Worm (Caenorhabditis elegans): Measurements from ENCODE around the gene Y54F10BM.12.

Gene Y54F10BM.12

ce11 chrIII:2349956-2350355 is 20.5 kb upstream of the Y54F10BM.12 start:
- TF ChIP-seq lin-39 (tag; optimal IDR thresholded peaks at IDR 0.05) (no peak), unc-62 (GFP tag; optimal IDR thresholded peaks at IDR 0.05 in 1 of 2) (no peak), unc-62 (tag; optimal IDR thresholded peaks at IDR 0.05) (no peak), nhr-10 (tag; optimal IDR thresholded peaks at IDR 0.05) (no peak), hif-1 (tag; optimal IDR thresholded peaks at IDR 0.05) (no peak), nhr-25 (tag; optimal IDR thresholded peaks at IDR 0.05; ENCODE audit: borderline replicate concordance, insufficient read depth) (no peak), unc-39 (tag; optimal IDR thresholded peaks at IDR 0.05) (no peak), egl-43 (GFP tag; IDR thresholded peaks at IDR 0.05) (no peak), dmd-8 (GFP tag; IDR thresholded peaks at IDR 0.05) (no peak)

- no peak for TF ChIP-seq daf-19 (GFP tag; conservative IDR thresholded peaks at IDR 0.05)
These were observed 17.8 kb upstream of the Y54F10BM.12 start, which contains the start of gene gip-1 for ce11 chrIII:2347291-2347690. Gene gip-1, plus strand, starts transcription at chrIII:2347591.

- TF ChIP-seq unc-62 (GFP tag; optimal IDR thresholded peaks at IDR 0.05 in 1 of 2) (no peak), unc-62 (tag; optimal IDR thresholded peaks at IDR 0.05) (no peak), nhr-25 (tag; optimal IDR thresholded peaks at IDR 0.05; ENCODE audit: borderline replicate concordance, insufficient read depth) (no peak), hlh-11 (tag; optimal IDR thresholded peaks at IDR 0.05) (no peak), egl-43 (GFP tag; IDR thresholded peaks at IDR 0.05) (no peak), mxl-2 (GFP tag; conservative IDR thresholded peaks at IDR 0.05) (no peak), lsy-2 (tag; optimal IDR thresholded peaks at IDR 0.05) (no peak), D1046.2 (GFP tag; IDR thresholded peaks at IDR 0.05) (no peak), ctbp-1 (GFP tag; IDR thresholded peaks at IDR 0.05) (no peak), nhr-77 (tag; optimal IDR thresholded peaks at IDR 0.05) (no peak)
These were observed 13.8 kb upstream of the Y54F10BM.12 start, which contains the start of gene phf-5 for ce11 chrIII:2343273-2343672. Gene phf-5, plus strand, starts transcription at chrIII:2343573.

ce11 chrIII:2331033-2331625 is 1.6 kb upstream of the Y54F10BM.12 start, which contains the start of the genes Y54F10BM.13 and ppm-1.D:
Gene Y54F10BM.13, minus strand, starts transcription at chrIII:2331083.
Gene ppm-1.D, plus strand, starts transcription at chrIII:2331572.
- TF ChIP-seq mdl-1 (tag; optimal IDR thresholded peaks at IDR 0.05), result no peak
- no peak for TF ChIP-seq nhr-41 (GFP tag; IDR thresholded peaks at IDR 0.05)
- no peak for TF ChIP-seq unc-62 (GFP tag; optimal IDR thresholded peaks at IDR 0.05 in 1 of 2)
- no peak for TF ChIP-seq unc-62 (tag; optimal IDR thresholded peaks at IDR 0.05)
- no peak for TF ChIP-seq cey-2 (tag; optimal IDR thresholded peaks at IDR 0.05; ENCODE audit: borderline replicate concordance, insufficient read depth)
- no peak for TF ChIP-seq egl-27 (tag; optimal IDR thresholded peaks at IDR 0.05)
- peak; percentile 43; the same call in 1 of the 2 replicates for TF ChIP-seq Y48G9A.11 (GFP tag; IDR thresholded peaks at IDR 0.05)
- TF ChIP-seq mes-2 (tag; optimal IDR thresholded peaks at IDR 0.05; ENCODE audit: poor library complexity, severe bottlenecking), result no peak
- no peak for TF ChIP-seq nhr-77 (tag; optimal IDR thresholded peaks at IDR 0.05)
- TF ChIP-seq spr-3 (GFP tag; optimal IDR thresholded peaks at IDR 0.05), result no peak
- TF ChIP-seq T26A8.4 (GFP tag; IDR thresholded peaks at IDR 0.05), result no peak
- TF ChIP-seq nhr-25 (tag; optimal IDR thresholded peaks at IDR 0.05; ENCODE audit: borderline replicate concordance, insufficient read depth), result no peak
- no peak for TF ChIP-seq unc-130 (GFP tag; optimal IDR thresholded peaks at IDR 0.05)
- TF ChIP-seq dpl-1 (GFP tag; optimal IDR thresholded peaks at IDR 0.05), result peak; percentile 85
- no peak for TF ChIP-seq jun-1 (tag; optimal IDR thresholded peaks at IDR 0.05)
- no peak for TF ChIP-seq madf-9 (GFP tag; conservative IDR thresholded peaks at IDR 0.05)
- no peak for TF ChIP-seq ctbp-1 (GFP tag; IDR thresholded peaks at IDR 0.05)
- no peak for TF ChIP-seq D1046.2 (GFP tag; IDR thresholded peaks at IDR 0.05)
- TF ChIP-seq mxl-3 (GFP tag; optimal IDR thresholded peaks at IDR 0.05), result no peak
- no peak for TF ChIP-seq T20F7.1 (GFP tag; optimal IDR thresholded peaks at IDR 0.05)
- no peak for TF ChIP-seq ceh-28 (tag; optimal IDR thresholded peaks at IDR 0.05)
- TF ChIP-seq F26F4.8 (GFP tag; conservative IDR thresholded peaks at IDR 0.05), result no peak
- peak; percentile 92 for TF ChIP-seq lin-38 (GFP tag; IDR thresholded peaks at IDR 0.05)
- TF ChIP-seq nhr-48 (tag; optimal IDR thresholded peaks at IDR 0.05), result no peak
- no peak for TF ChIP-seq daf-12 (tag; optimal IDR thresholded peaks at IDR 0.05)
- TF ChIP-seq hmg-1.1 (GFP tag; IDR thresholded peaks at IDR 0.05), result 0 out of 2 replicates have a peak, but pooled peaks have one; percentile 42
- TF ChIP-seq ztf-11 (tag; optimal IDR thresholded peaks at IDR 0.05), result no peak
- TF ChIP-seq daf-19 (GFP tag; conservative IDR thresholded peaks at IDR 0.05), result no peak
- TF ChIP-seq F44E2.7 (GFP tag; IDR thresholded peaks at IDR 0.05), result no peak
- no peak for TF ChIP-seq aha-1 (tag)
- no peak for TF ChIP-seq hif-1 (tag; optimal IDR thresholded peaks at IDR 0.05)
- no peak for TF ChIP-seq vab-7 (GFP tag; IDR thresholded peaks at IDR 0.05)
- no peak for TF ChIP-seq unc-39 (tag; optimal IDR thresholded peaks at IDR 0.05)
- no peak for TF ChIP-seq F10B5.3 (tag; optimal IDR thresholded peaks at IDR 0.05)
- TF ChIP-seq lsy-2 (tag; optimal IDR thresholded peaks at IDR 0.05), result peak in 1 of 2 experiments; percentile 21
- TF ChIP-seq gei-8 (GFP tag; optimal IDR thresholded peaks at IDR 0.05), result no peak

Measured in whole organism, L4 larva.